Fruit fly (Drosophila melanogaster) whole organism, embryonic: ENCODE measurements around the gene PGAP2.
A peak's percentile ranks its signal among the peaks of the same experiment; 100 is the strongest.

ENCODE experiments used
- Ada2b ChIP-seq: fragments of 200-800 bp; sonication (Bioruptor generic); IDR thresholded peaks from 2 replicates; pipeline ENCODE4 v1.3.6; 2022; ENCODE audit warnings: missing biosample characterization, missing genetic modification characterization
- Atf-2 ChIP-seq: fragments of 200-800 bp; sonication (Bioruptor generic); optimal IDR thresholded peaks from 2 replicates; lab custom pipeline; 2016; ENCODE audit warnings: missing biosample characterization, missing genetic modification characterization
- Atf6 ChIP-seq: fragments of 200-800 bp; sonication (Bioruptor generic); IDR thresholded peaks from 2 replicates; pipeline ENCODE4 v1.3.6; 2022; ENCODE audit warnings: missing biosample characterization, missing genetic modification characterization
- Awh ChIP-seq: fragments of 200-800 bp; sonication (Bioruptor generic); IDR thresholded peaks from 2 replicates; pipeline ENCODE4, ENCODE4 v1.3.6; 2022; ENCODE audit warnings: missing biosample characterization, missing genetic modification characterization
- BtbVII ChIP-seq: fragments of 200-800 bp; sonication (Bioruptor generic); optimal IDR thresholded peaks from 3 replicates; lab custom pipeline; 2017; ENCODE audit warnings: missing biosample characterization, mild to moderate bottlenecking, missing genetic modification characterization
- Bteb2 ChIP-seq: fragments of 200-800 bp; sonication (Bioruptor generic); optimal IDR thresholded peaks from 2 replicates; lab custom pipeline; 2016; ENCODE audit warnings: missing biosample characterization, missing genetic modification characterization
- CG15011 ChIP-seq: fragments of 200-800 bp; sonication (Bioruptor generic); optimal IDR thresholded peaks from 3 replicates; lab custom pipeline; 2018; ENCODE audit warnings: missing biosample characterization, mild to moderate bottlenecking, missing genetic modification characterization
- CG16815 ChIP-seq: fragments of 200-800 bp; sonication (Bioruptor generic); optimal IDR thresholded peaks from 3 replicates; lab custom pipeline; 2017; ENCODE audit warnings: missing biosample characterization, mild to moderate bottlenecking, missing genetic modification characterization
- CG17829 ChIP-seq: fragments of 200-800 bp; optimal IDR thresholded peaks from 2 replicates; lab custom pipeline; 2019; ENCODE audit warnings: missing biosample characterization, mild to moderate bottlenecking, missing genetic modification characterization, moderate library complexity
- CG32532 ChIP-seq: fragments of 200-800 bp; sonication (Bioruptor generic); IDR thresholded peaks from 2 replicates; pipeline ENCODE4 v1.3.6; 2022; ENCODE audit warnings: missing biosample characterization, missing genetic modification characterization
- CG34224 ChIP-seq: fragments of 200-800 bp; sonication (Bioruptor generic); IDR thresholded peaks from 3 replicates; pipeline ENCODE4 v1.3.6; 2022; ENCODE audit warnings: missing biosample characterization, missing genetic modification characterization; ENCODE audit not compliant: partially characterized antibody
- CG3995 ChIP-seq: fragments of 200-800 bp; sonication (Bioruptor generic); optimal IDR thresholded peaks from 3 replicates; lab custom pipeline; 2016; ENCODE audit warnings: missing biosample characterization, missing genetic modification characterization
- CG6765 ChIP-seq: fragments of 200-800 bp; sonication (Bioruptor generic); optimal IDR thresholded peaks from 3 replicates; lab custom pipeline; 2017; ENCODE audit warnings: missing biosample characterization, mild to moderate bottlenecking, missing genetic modification characterization
- CG6813 ChIP-seq: fragments of 200-800 bp; sonication (Bioruptor generic); optimal IDR thresholded peaks from 2 replicates; lab custom pipeline; 2017; ENCODE audit warnings: missing biosample characterization, missing genetic modification characterization, mild to moderate bottlenecking, moderate library complexity, missing genetic modification reagents
- CG6854 ChIP-seq: fragments of 200-800 bp; sonication (Bioruptor generic); optimal IDR thresholded peaks from 3 replicates; lab custom pipeline; 2017; ENCODE audit warnings: missing biosample characterization, mild to moderate bottlenecking, missing genetic modification characterization
- CG8359 ChIP-seq: fragments of 200-800 bp; sonication (Bioruptor generic); optimal IDR thresholded peaks from 2 replicates; lab custom pipeline; 2017; ENCODE audit warnings: missing biosample characterization, mild to moderate bottlenecking, missing genetic modification characterization, borderline replicate concordance
- CoRest ChIP-seq: fragments of 200-800 bp; sonication (Bioruptor generic); optimal IDR thresholded peaks from 3 replicates; lab custom pipeline; 2018; ENCODE audit warnings: missing biosample characterization, mild to moderate bottlenecking, missing genetic modification characterization, moderate library complexity
- Dfd ChIP-seq, 2 experiments: fragments of >200 bp; optimal IDR thresholded peaks; 2 replicates each; lab custom pipeline; 2017; ENCODE audit warnings: missing biosample characterization in 2 of 2, missing genetic modification characterization in 2 of 2
- Dll ChIP-seq: fragments of 200-800 bp; sonication (Bioruptor generic); IDR thresholded peaks from 4 replicates; pipeline ENCODE4 v1.3.6; 2022; ENCODE audit warnings: missing biosample characterization, missing genetic modification characterization; ENCODE audit not compliant: partially characterized antibody
- Drgx ChIP-seq: fragments of 200-800 bp; sonication (Bioruptor generic); IDR thresholded peaks from 2 replicates; pipeline ENCODE4 v1.3.6; 2022; ENCODE audit warnings: missing biosample characterization, missing genetic modification characterization
- E2f2 ChIP-seq: fragments of 200-800 bp; sonication (Bioruptor generic); IDR thresholded peaks from 2 replicates; pipeline ENCODE4 v1.3.6; 2022; ENCODE audit warnings: missing biosample characterization, missing genetic modification characterization
- ERR ChIP-seq: fragments of 200-800 bp; sonication (Bioruptor generic); optimal IDR thresholded peaks from 2 replicates; lab custom pipeline; 2016; ENCODE audit warnings: missing biosample characterization, missing genetic modification characterization
- Fer2 ChIP-seq: fragments of 200-800 bp; sonication (Bioruptor generic); optimal IDR thresholded peaks from 2 replicates; lab custom pipeline; 2018; ENCODE audit warnings: missing biosample characterization, mild to moderate bottlenecking, missing genetic modification characterization, moderate library complexity
- Jarid2 ChIP-seq: fragments of 200-800 bp; sonication (Bioruptor generic); optimal IDR thresholded peaks from 3 replicates; lab custom pipeline; 2017; ENCODE audit warnings: mild to moderate bottlenecking, missing biosample characterization, missing genetic modification reagents, missing genetic modification characterization
- NK7.1 ChIP-seq: fragments of 200-800 bp; sonication (Bioruptor generic); optimal IDR thresholded peaks from 3 replicates; lab custom pipeline; 2016; ENCODE audit warnings: missing biosample characterization, missing genetic modification characterization
- Nf-YC ChIP-seq: fragments of 200-800 bp; optimal IDR thresholded peaks from 3 replicates; lab custom pipeline; 2019; ENCODE audit warnings: missing biosample characterization, mild to moderate bottlenecking, missing genetic modification characterization, moderate library complexity
- Six4 ChIP-seq: fragments of 200-800 bp; sonication (Bioruptor generic); optimal IDR thresholded peaks from 2 replicates; lab custom pipeline; 2016; ENCODE audit warnings: missing biosample characterization, missing genetic modification characterization
- Tbp ChIP-seq: fragments of >200 bp; optimal IDR thresholded peaks from 2 replicates; lab custom pipeline; 2018; ENCODE audit warnings: missing biosample characterization, missing genetic modification characterization
- Usf ChIP-seq: fragments of 200-800 bp; sonication (Bioruptor generic); optimal IDR thresholded peaks from 2 replicates; lab custom pipeline; 2017; ENCODE audit warnings: missing genotype, missing biosample characterization, missing genetic modification characterization
- Vsx1 ChIP-seq: fragments of 200-800 bp; sonication (Bioruptor generic); optimal IDR thresholded peaks from 2 replicates; lab custom pipeline; 2017; ENCODE audit warnings: missing biosample characterization, mild to moderate bottlenecking, missing genetic modification characterization, missing genetic modification reagents
- Xbp1 ChIP-seq: fragments of 200-800 bp; sonication (Bioruptor generic); optimal IDR thresholded peaks from 3 replicates; lab custom pipeline; 2016; ENCODE audit warnings: missing biosample characterization, mild to moderate bottlenecking, missing genetic modification characterization
- Xrp1 ChIP-seq: fragments of 200-800 bp; sonication (Bioruptor generic); IDR thresholded peaks from 2 replicates; pipeline ENCODE4 v1.3.6; 2022; ENCODE audit warnings: missing biosample characterization, missing genetic modification characterization
- ash1 ChIP-seq: fragments of 200-800 bp; sonication (Bioruptor generic); optimal IDR thresholded peaks from 2 replicates; lab custom pipeline; 2018; ENCODE audit warnings: missing biosample characterization, mild to moderate bottlenecking, missing genetic modification characterization
- bab2 ChIP-seq: fragments of 200-800 bp; sonication (Bioruptor generic); optimal IDR thresholded peaks from 2 replicates; lab custom pipeline; 2016; ENCODE audit warnings: missing biosample characterization, missing genetic modification characterization
- croc ChIP-seq: fragments of 200-800 bp; sonication (Bioruptor generic); conservative IDR thresholded peaks from 3 replicates; pipeline ENCODE4 v1.3.6; 2022; ENCODE audit warnings: missing biosample characterization, missing genetic modification characterization
- dati ChIP-seq: fragments of 200-800 bp; sonication (Bioruptor generic); IDR thresholded peaks from 2 replicates; pipeline ENCODE4 v1.3.6; 2022; ENCODE audit warnings: missing biosample characterization, missing genetic modification characterization
- eyg ChIP-seq: fragments of 200-800 bp; sonication (Bioruptor generic); optimal IDR thresholded peaks from 3 replicates; lab custom pipeline; 2016; ENCODE audit warnings: missing biosample characterization, missing genetic modification characterization
- gcm ChIP-seq: fragments of 200-800 bp; sonication (Bioruptor generic); optimal IDR thresholded peaks from 2 replicates; lab custom pipeline; 2019; ENCODE audit warnings: missing biosample characterization, mild to moderate bottlenecking, missing genetic modification characterization, moderate library complexity
- hth ChIP-seq: fragments of >200 bp; optimal IDR thresholded peaks from 2 replicates; lab custom pipeline; 2017; ENCODE audit warnings: inconsistent platforms
- nau ChIP-seq: fragments of 200-800 bp; sonication (Bioruptor generic); optimal IDR thresholded peaks from 3 replicates; lab custom pipeline; 2017; ENCODE audit warnings: missing biosample characterization, mild to moderate bottlenecking, missing genetic modification characterization, missing genetic modification reagents
- nerfin-1 ChIP-seq: fragments of 200-800 bp; sonication (Bioruptor generic); optimal IDR thresholded peaks from 3 replicates; lab custom pipeline; 2019; ENCODE audit warnings: missing biosample characterization, mild to moderate bottlenecking, missing genetic modification characterization, moderate library complexity
- pfk ChIP-seq: fragments of 200-800 bp; sonication (Bioruptor generic); optimal IDR thresholded peaks from 2 replicates; lab custom pipeline; 2018; ENCODE audit warnings: missing biosample characterization, mild to moderate bottlenecking, missing genetic modification characterization, moderate library complexity
- rib ChIP-seq: fragments of 200-800 bp; sonication (Bioruptor generic); IDR thresholded peaks from 2 replicates; pipeline ENCODE4 v1.3.6; 2022; ENCODE audit warnings: missing biosample characterization, missing genetic modification characterization
- seq ChIP-seq: fragments of 200-800 bp; sonication (Bioruptor generic); IDR thresholded peaks from 2 replicates; pipeline ENCODE4 v1.3.6; 2022; ENCODE audit warnings: missing biosample characterization, missing genetic modification characterization
- sima ChIP-seq: fragments of 200-800 bp; sonication (Bioruptor generic); optimal IDR thresholded peaks from 2 replicates; lab custom pipeline; 2016; ENCODE audit warnings: missing biosample characterization, missing genetic modification characterization
- sob ChIP-seq: fragments of 200-800 bp; sonication (Bioruptor generic); IDR thresholded peaks from 2 replicates; pipeline ENCODE4 v1.3.6; 2022; ENCODE audit warnings: missing biosample characterization, missing genetic modification characterization
- sqz ChIP-seq: fragments of 200-800 bp; sonication (Bioruptor generic); optimal IDR thresholded peaks from 3 replicates; lab custom pipeline; 2018; ENCODE audit warnings: missing biosample characterization, mild to moderate bottlenecking, missing genetic modification characterization
- sug ChIP-seq: fragments of 200-800 bp; optimal IDR thresholded peaks from 2 replicates; lab custom pipeline; 2019; ENCODE audit warnings: missing biosample characterization, mild to moderate bottlenecking, missing genetic modification characterization, moderate library complexity
- tx ChIP-seq: fragments of 200-800 bp; sonication (Bioruptor generic); optimal IDR thresholded peaks from 2 replicates; lab custom pipeline; 2016; ENCODE audit warnings: missing biosample characterization, missing genetic modification characterization
- yki ChIP-seq: fragments of >200 bp; optimal IDR thresholded peaks from 3 replicates; lab custom pipeline; 2018

Gene PGAP2

DNA sequence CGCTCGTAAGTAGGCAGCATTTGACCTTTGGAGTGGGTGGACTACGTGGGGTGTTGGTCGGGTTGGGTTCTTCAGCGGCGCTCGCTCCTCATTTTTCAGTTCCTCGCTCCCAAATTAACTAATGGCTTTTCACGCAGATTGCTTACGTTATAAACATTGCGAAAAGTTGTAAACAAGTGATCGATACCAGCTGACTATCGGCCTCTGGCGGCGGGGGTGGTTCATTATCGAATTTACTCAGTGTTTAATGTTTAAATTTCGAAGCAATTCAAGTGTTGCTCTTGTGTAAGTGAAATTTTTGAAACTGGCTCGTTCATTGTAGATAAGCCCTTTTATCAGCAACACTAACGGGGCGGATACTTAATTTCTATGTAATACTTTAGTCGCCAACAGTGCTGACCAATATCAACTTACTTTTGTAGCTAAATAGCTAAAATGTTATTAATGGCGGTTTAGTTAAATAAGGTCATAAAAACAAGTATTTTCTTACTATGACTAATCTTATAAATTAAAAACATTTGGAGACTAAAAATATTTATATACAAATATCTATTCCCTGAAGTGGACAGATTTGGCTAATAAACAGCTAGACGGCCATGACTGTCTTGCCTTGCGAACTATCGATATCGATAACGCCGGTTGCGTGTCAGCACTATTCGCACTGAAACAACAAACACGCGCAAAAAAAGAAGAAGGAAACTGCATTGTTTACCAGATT, at the start of gene PGAP2, which contains the start of gene Clp (continued):
- TF ChIP-seq CG8359 (no peak), eyg (no peak), ash1 (no peak), rib (GFP tag; lab: Robert Waterston, UW) (peak; percentile 20; the same call in 1 of the 2 replicates), pfk (GFP tag; lab: Kevin White, UChicago) (no peak), croc (GFP tag; lab: Robert Waterston, UW) (peak; percentile 71), ERR (GFP tag; lab: Kevin White, UChicago) (no peak), tx (GFP tag; lab: Kevin White, UChicago) (no peak), yki (no peak), Usf (GFP tag; lab: Kevin White, UChicago) (peak; percentile 49), bab2 (GFP tag; lab: Kevin White, UChicago) (peak; percentile 57), Awh (GFP tag; lab: Robert Waterston, UW) (no peak), CG3995 (GFP tag; lab: Kevin White, UChicago) (peak; percentile 9), CG15011 (peak; percentile 47), seq (GFP tag; lab: Robert Waterston, UW) (peak; percentile 38; the same call in 1 of the 2 replicates), hth (no peak), NK7.1 (peak; percentile 6), sug (tag; lab: Kevin White, UChicago) (peak; percentile 76), Dfd (GFP tag; optimal IDR thresholded peaks at IDR 0.05; lab: Kevin White, UChicago) (no peak), Tbp (peak; percentile 43), Xrp1 (GFP tag; lab: Robert Waterston, UW) (peak; percentile 82), Jarid2 (GFP tag; lab: Kevin White, UChicago) (no peak), CG6765 (GFP tag; lab: Kevin White, UChicago) (no peak), CoRest (peak; percentile 87), nerfin-1 (tag; lab: Kevin White, UChicago) (peak; percentile 65), CG6813 (GFP tag; lab: Kevin White, UChicago) (no peak), gcm (GFP tag; lab: Kevin White, UChicago) (peak; percentile 36), sima (no peak), CG34224 (GFP tag; lab: Robert Waterston, UW) (no peak; the same call in 2 of the 3 replicates), CG6854 (GFP tag; lab: Kevin White, UChicago) (no peak), Six4 (peak; percentile 47), dati (GFP tag; lab: Robert Waterston, UW) (no peak), Xbp1 (GFP tag; lab: Kevin White, UChicago) (peak; percentile 81), Atf-2 (GFP tag; lab: Kevin White, UChicago) (peak; percentile 30), Fer2 (peak; percentile 26), CG17829 (tag; lab: Kevin White, UChicago) (peak; percentile 68), E2f2 (peak; percentile 32; the same call in 1 of the 2 replicates), Vsx1 (GFP tag; lab: Kevin White, UChicago) (no peak), sob (GFP tag; lab: Robert Waterston, UW) (peak; percentile 77), Nf-YC (peak; percentile 64), BtbVII (GFP tag; lab: Kevin White, UChicago) (no peak), Bteb2 (GFP tag; lab: Kevin White, UChicago) (peak; percentile 46), nau (no peak), CG16815 (GFP tag; lab: Kevin White, UChicago) (peak; percentile 59), Ada2b (peak; percentile 61; the same call in 1 of the 2 replicates), CG32532 (GFP tag; lab: Robert Waterston, UW) (peak; percentile 79), Atf6 (GFP tag; lab: Robert Waterston, UW) (peak; percentile 72), Drgx (GFP tag; lab: Robert Waterston, UW) (0 out of 2 replicates have a peak, but pooled peaks have one; percentile 17), sqz (no peak), Dll (peak; percentile 70; the same call in 3 of the 4 replicates)
